Fruit fly (Drosophila melanogaster): ENCODE results near the gene CG9331.

Gene CG9331

dm6 chr2L:20793881-20794280, 28.7 kb upstream of the CG9331 start (continued):
- no peak for TF ChIP-seq sens (GFP tag)
- TF ChIP-seq Tbp (GFP tag; optimal IDR thresholded peaks at IDR 0.05) = no peak
- no peak for TF ChIP-seq ems (GFP tag; optimal IDR thresholded peaks at IDR 0.05)
- no peak for TF ChIP-seq CG6175 (GFP tag; IDR thresholded peaks at IDR 0.05)
- TF ChIP-seq inv (GFP tag; IDR thresholded peaks at IDR 0.05; ENCODE audit: partially characterized antibody) = peak; percentile 8; the same call in 1 of the 2 replicates
- TF ChIP-seq CG2116 (GFP tag; optimal IDR thresholded peaks at IDR 0.05) = no peak
- no peak for TF ChIP-seq CG13296 (GFP tag; optimal IDR thresholded peaks at IDR 0.05)
- TF ChIP-seq wdn (GFP tag; IDR thresholded peaks at IDR 0.05) = 0 out of 2 replicates have a peak, but pooled peaks have one; percentile 14
- 0 out of 2 replicates have a peak, but pooled peaks have one; percentile 31 for TF ChIP-seq nerfin-2 (GFP tag; IDR thresholded peaks at IDR 0.05; ENCODE audit: partially characterized antibody)
- TF ChIP-seq gsb-n (tag; optimal IDR thresholded peaks at IDR 0.05) = no peak
- TF ChIP-seq psq (GFP tag; optimal IDR thresholded peaks at IDR 0.05) = no peak
- no peak for TF ChIP-seq CG18619 (GFP tag; optimal IDR thresholded peaks at IDR 0.05)
- peak; percentile 48; the same call in 1 of the 2 replicates for TF ChIP-seq Bgb (GFP tag; IDR thresholded peaks at IDR 0.05; ENCODE audit: partially characterized antibody)
- TF ChIP-seq Dek (tag; optimal IDR thresholded peaks at IDR 0.05) = no peak
- no peak for TF ChIP-seq Dip2 (GFP tag; IDR thresholded peaks at IDR 0.05)
- TF ChIP-seq Oaz (GFP tag; IDR thresholded peaks at IDR 0.05) = no peak
- no peak for TF ChIP-seq CG11560 (tag; IDR thresholded peaks at IDR 0.05)
- TF ChIP-seq CG18262 (tag; optimal IDR thresholded peaks at IDR 0.05) = no peak
- no peak for TF ChIP-seq Fer2 (tag; optimal IDR thresholded peaks at IDR 0.05)
- TF ChIP-seq mirr (GFP tag; optimal IDR thresholded peaks at IDR 0.05) = no peak
- no peak for TF ChIP-seq Ada2b (GFP tag; IDR thresholded peaks at IDR 0.05)
- TF ChIP-seq crc (GFP tag; optimal IDR thresholded peaks at IDR 0.05) = no peak
- no peak for TF ChIP-seq dimm (GFP tag; IDR thresholded peaks at IDR 0.05)
- no peak for TF ChIP-seq CG11093 (GFP tag; IDR thresholded peaks at IDR 0.05)
- peak; percentile 50 for TF ChIP-seq Fer1 (GFP tag; optimal IDR thresholded peaks at IDR 0.05)
- TF ChIP-seq hbn (GFP tag; IDR thresholded peaks at IDR 0.05; ENCODE audit: partially characterized antibody) = 0 out of 2 replicates have a peak, but pooled peaks have one; percentile 25
- no peak for TF ChIP-seq H15 (GFP tag; IDR thresholded peaks at IDR 0.05)
- TF ChIP-seq cwo (GFP tag; optimal IDR thresholded peaks at IDR 0.05) = no peak
- TF ChIP-seq prd (optimal IDR thresholded peaks at IDR 0.05) = no peak
- TF ChIP-seq prd (GFP tag; IDR thresholded peaks at IDR 0.05) = no peak
- TF ChIP-seq CG2889 (GFP tag; IDR thresholded peaks at IDR 0.05) = no peak
- TF ChIP-seq tin (GFP tag; optimal IDR thresholded peaks at IDR 0.05) = no peak
- TF ChIP-seq CG18764 (GFP tag; optimal IDR thresholded peaks at IDR 0.05) = no peak
- no peak for TF ChIP-seq hkb (optimal IDR thresholded peaks at IDR 0.05)
- peak; percentile 39; the same call in 1 of the 2 replicates for TF ChIP-seq hkb (GFP tag; IDR thresholded peaks at IDR 0.05)
- no peak for TF ChIP-seq CG9797 (GFP tag; optimal IDR thresholded peaks at IDR 0.05)
- no peak for TF ChIP-seq ab (GFP tag; optimal IDR thresholded peaks at IDR 0.05)
- no peak for TF ChIP-seq mam (GFP tag; optimal IDR thresholded peaks at IDR 0.05)
- TF ChIP-seq CG7745 (tag; optimal IDR thresholded peaks at IDR 0.05) = no peak
- TF ChIP-seq CG2202 (tag; optimal IDR thresholded peaks at IDR 0.05) = no peak
- TF ChIP-seq Lim3 (GFP tag; IDR thresholded peaks at IDR 0.05) = no peak
- TF ChIP-seq CG11456 (GFP tag; IDR thresholded peaks at IDR 0.05) = no peak
- TF ChIP-seq Gsc (GFP tag; IDR thresholded peaks at IDR 0.05) = no peak
- no peak for TF ChIP-seq Chrac-16 (GFP tag; optimal IDR thresholded peaks at IDR 0.05)
- TF ChIP-seq Meics (GFP tag; optimal IDR thresholded peaks at IDR 0.05) = no peak
- no peak for TF ChIP-seq D (optimal IDR thresholded peaks at IDR 0.05)
- TF ChIP-seq D (GFP tag; optimal IDR thresholded peaks at IDR 0.05) = no peak
- TF ChIP-seq yki (optimal IDR thresholded peaks at IDR 0.05) = no peak
- TF ChIP-seq sr (GFP tag; IDR thresholded peaks at IDR 0.05) = no peak; the same call in 2 of the 3 replicates
- peak; percentile 57; the same call in 1 of the 2 replicates for TF ChIP-seq rib (GFP tag; IDR thresholded peaks at IDR 0.05)
- TF ChIP-seq CG17385 (GFP tag; optimal IDR thresholded peaks at IDR 0.05) = no peak
- TF ChIP-seq so (GFP tag; IDR thresholded peaks at IDR 0.05) = no peak
- no peak for TF ChIP-seq CG10274 (GFP tag; optimal IDR thresholded peaks at IDR 0.05)
- TF ChIP-seq CG18011 (GFP tag; optimal IDR thresholded peaks at IDR 0.05) = no peak

Measured in whole organism, embryonic.